Worm (Caenorhabditis elegans) whole organism, L2 larva: ENCODE data around the gene sra-11.

Experiments
- C34F6.9 ChIP-seq: fragments of 150-350 bp; optimal IDR thresholded peaks from 2 replicates; lab custom pipeline; 2014; ENCODE audit warnings: missing biosample characterization, missing genetic modification characterization
- F13H6.1 ChIP-seq: sonication (generic microtip); optimal IDR thresholded peaks from 2 replicates; lab custom pipeline; 2016; ENCODE audit warnings: missing genetic modification characterization, missing compliant biosample characterization
- R02D3.7 ChIP-seq: fragments of 150-350 bp; optimal IDR thresholded peaks from 2 replicates; lab custom pipeline; 2014; ENCODE audit warnings: missing biosample characterization, missing genetic modification characterization
- Y55F3AM.14 ChIP-seq: fragments of 200-800 bp; sonication (Bioruptor generic); optimal IDR thresholded peaks from 2 replicates; lab custom pipeline; 2018; ENCODE audit warnings: mild to moderate bottlenecking, missing genetic modification characterization, missing compliant biosample characterization
- ZK546.5 ChIP-seq: sonication (generic microtip); optimal IDR thresholded peaks from 2 replicates; lab custom pipeline; 2017; ENCODE audit warnings: missing biosample characterization, missing genetic modification characterization
- alr-1 ChIP-seq: fragments of 150-350 bp; optimal IDR thresholded peaks from 2 replicates; lab custom pipeline; 2014; ENCODE audit warnings: missing biosample characterization, missing genetic modification characterization
- aly-2 ChIP-seq: fragments of 150-350 bp; optimal IDR thresholded peaks from 2 replicates; lab custom pipeline; 2014; ENCODE audit warnings: missing biosample characterization, missing genetic modification characterization
- ama-1 ChIP-seq: fragments of 150-350 bp; optimal IDR thresholded peaks from 2 replicates; lab custom pipeline; 2018; ENCODE audit warnings: inconsistent platforms
- blmp-1 ChIP-seq: sonication (generic microtip); optimal IDR thresholded peaks from 2 replicates; lab custom pipeline; 2017; ENCODE audit warnings: missing genetic modification characterization, mild to moderate bottlenecking, missing compliant biosample characterization, antibody characterized with exemption, moderate library complexity; ENCODE audit not compliant: insufficient read depth
- ceh-16 ChIP-seq: fragments of 150-350 bp; optimal IDR thresholded peaks from 2 replicates; lab custom pipeline; 2014; ENCODE audit warnings: missing biosample characterization, missing genetic modification characterization
- ceh-82 ChIP-seq: fragments of 150-350 bp; optimal IDR thresholded peaks from 2 replicates; lab custom pipeline; 2014; ENCODE audit warnings: missing biosample characterization, missing genetic modification characterization
- crh-2 ChIP-seq: sonication (generic microtip); optimal IDR thresholded peaks from 2 replicates; lab custom pipeline; 2017; ENCODE audit warnings: missing biosample characterization, missing genetic modification characterization
- dmd-4 ChIP-seq: sonication (generic microtip); optimal IDR thresholded peaks from 2 replicates; lab custom pipeline; 2017; ENCODE audit warnings: missing biosample characterization, missing genetic modification characterization
- egl-27 ChIP-seq: sonication (generic microtip); optimal IDR thresholded peaks from 3 replicates; lab custom pipeline; 2017; ENCODE audit warnings: missing biosample characterization, missing genetic modification reagents, missing genetic modification characterization
- elt-1 ChIP-seq: fragments of 150-350 bp; optimal IDR thresholded peaks from 2 replicates; lab custom pipeline; 2014; ENCODE audit warnings: missing biosample characterization, missing genetic modification characterization
- elt-3 ChIP-seq: sonication (generic microtip); optimal IDR thresholded peaks from 2 replicates; lab custom pipeline; 2017; ENCODE audit warnings: missing biosample characterization, missing genetic modification characterization
- fos-1 ChIP-seq: fragments of 150-350 bp; optimal IDR thresholded peaks from 2 replicates; lab custom pipeline; 2014; ENCODE audit warnings: missing biosample characterization, missing genetic modification characterization
- gmeb-1 ChIP-seq: fragments of 150-350 bp; optimal IDR thresholded peaks from 2 replicates; lab custom pipeline; 2014; ENCODE audit warnings: missing biosample characterization, missing genetic modification characterization
- lin-11 ChIP-seq: fragments of 150-350 bp; sonication (generic microtip); optimal IDR thresholded peaks from 2 replicates; lab custom pipeline; 2014; ENCODE audit warnings: missing biosample characterization, missing genetic modification characterization, inconsistent platforms, mixed read lengths
- lin-13 ChIP-seq: fragments of 150-350 bp; optimal IDR thresholded peaks from 2 replicates; lab custom pipeline; 2014; ENCODE audit warnings: missing biosample characterization, missing genetic modification reagents, missing genetic modification characterization
- lin-39 ChIP-seq: fragments of 150-350 bp; optimal IDR thresholded peaks from 2 replicates; lab custom pipeline; 2014; ENCODE audit warnings: missing biosample characterization, missing genetic modification reagents, missing genetic modification characterization
- lsy-2 ChIP-seq, 2 experiments: fragments of 150-350 bp in 1 of 2; sonication (generic microtip) in 1 of 2; optimal IDR thresholded peaks; 2 replicates each; lab custom pipeline; 2014 to 2017; ENCODE audit warnings: missing biosample characterization in 2 of 2, missing genetic modification characterization in 2 of 2
- mab-5 ChIP-seq: fragments of 150-350 bp; optimal IDR thresholded peaks from 2 replicates; lab custom pipeline; 2014; ENCODE audit warnings: missing biosample characterization, missing genetic modification characterization
- mbf-1 ChIP-seq: sonication (generic microtip); optimal IDR thresholded peaks from 2 replicates; lab custom pipeline; 2017; ENCODE audit warnings: missing biosample characterization, missing genetic modification characterization
- mdl-1 ChIP-seq, 2 experiments: fragments of 150-350 bp in 1 of 2; sonication (generic microtip) in 1 of 2; optimal IDR thresholded peaks; 2 replicates each; lab custom pipeline; 2017; ENCODE audit warnings: missing biosample characterization in 2 of 2, missing genetic modification characterization in 2 of 2
- nhr-10 ChIP-seq: sonication (generic microtip); optimal IDR thresholded peaks from 2 replicates; lab custom pipeline; 2017; ENCODE audit warnings: missing biosample characterization, missing genetic modification characterization
- nhr-11 ChIP-seq: fragments of 150-350 bp; optimal IDR thresholded peaks from 2 replicates; lab custom pipeline; 2014; ENCODE audit warnings: missing biosample characterization, missing genetic modification characterization
- nhr-12 ChIP-seq: fragments of 150-350 bp; optimal IDR thresholded peaks from 2 replicates; lab custom pipeline; 2014; ENCODE audit warnings: missing biosample characterization, missing genetic modification characterization
- nhr-129 ChIP-seq: fragments of 150-350 bp; optimal IDR thresholded peaks from 2 replicates; lab custom pipeline; 2014; ENCODE audit warnings: missing biosample characterization, missing genetic modification characterization
- nhr-21 ChIP-seq: fragments of 150-350 bp; optimal IDR thresholded peaks from 2 replicates; lab custom pipeline; 2014; ENCODE audit warnings: missing biosample characterization, missing genetic modification characterization
- nhr-23 ChIP-seq: fragments of 150-350 bp; optimal IDR thresholded peaks from 2 replicates; lab custom pipeline; 2014; ENCODE audit warnings: missing biosample characterization, missing genetic modification reagents, missing genetic modification characterization
- nhr-237 ChIP-seq: fragments of 150-350 bp; optimal IDR thresholded peaks from 2 replicates; lab custom pipeline; 2014; ENCODE audit warnings: missing biosample characterization, missing genetic modification characterization
- nhr-25 ChIP-seq: fragments of 150-350 bp; sonication (generic microtip); optimal IDR thresholded peaks from 3 replicates; lab custom pipeline; 2014; ENCODE audit warnings: missing biosample characterization, missing genetic modification characterization
- nhr-6 ChIP-seq: fragments of 150-350 bp; optimal IDR thresholded peaks from 2 replicates; lab custom pipeline; 2014; ENCODE audit warnings: missing biosample characterization, missing genetic modification characterization
- nhr-77 ChIP-seq: fragments of 150-350 bp; optimal IDR thresholded peaks from 2 replicates; lab custom pipeline; 2014; ENCODE audit warnings: missing biosample characterization, missing genetic modification characterization
- peb-1 ChIP-seq: fragments of 150-350 bp; optimal IDR thresholded peaks from 2 replicates; lab custom pipeline; 2014; ENCODE audit warnings: missing biosample characterization, missing genetic modification characterization
- sem-4 ChIP-seq: fragments of 150-350 bp; optimal IDR thresholded peaks from 2 replicates; lab custom pipeline; 2014; ENCODE audit warnings: missing biosample characterization, missing genetic modification reagents, missing genetic modification characterization
- skn-1 ChIP-seq: sonication (generic microtip); optimal IDR thresholded peaks from 2 replicates; lab custom pipeline; 2017; ENCODE audit warnings: missing biosample characterization, missing genetic modification characterization
- sma-3 ChIP-seq: sonication (generic microtip); optimal IDR thresholded peaks from 2 replicates; lab custom pipeline; 2016; ENCODE audit warnings: missing genetic modification reagents, missing genetic modification characterization, missing compliant biosample characterization
- sma-9 ChIP-seq, 2 experiments: fragments of 150-350 bp in 1 of 2; sonication (generic microtip) in 1 of 2; optimal IDR thresholded peaks; 2 replicates each; lab custom pipeline; 2014 to 2016; ENCODE audit warnings: missing genetic modification characterization in 2 of 2, mild to moderate bottlenecking in 1 of 2, missing biosample characterization in 1 of 2, missing compliant biosample characterization in 1 of 2, missing genetic modification reagents in 1 of 2, moderate library complexity in 1 of 2
- snpc-4 ChIP-seq: fragments of 150-350 bp; optimal IDR thresholded peaks from 2 replicates; lab custom pipeline; 2014; ENCODE audit warnings: missing biosample characterization, missing genetic modification characterization
- unc-39 ChIP-seq: fragments of 150-350 bp; optimal IDR thresholded peaks from 2 replicates; lab custom pipeline; 2014; ENCODE audit warnings: missing biosample characterization, missing genetic modification characterization
- unc-55 ChIP-seq: fragments of 150-350 bp; sonication (generic microtip); optimal IDR thresholded peaks from 3 replicates; lab custom pipeline; 2014; ENCODE audit warnings: missing biosample characterization, missing genetic modification reagents, missing genetic modification characterization
- unc-62 ChIP-seq: fragments of 150-350 bp; optimal IDR thresholded peaks from 2 replicates; lab custom pipeline; 2014; ENCODE audit warnings: missing biosample characterization, missing genetic modification reagents, missing genetic modification characterization
- zag-1 ChIP-seq: fragments of 150-350 bp; optimal IDR thresholded peaks from 2 replicates; lab custom pipeline; 2014; ENCODE audit warnings: missing biosample characterization, missing genetic modification characterization
- ztf-1 ChIP-seq: fragments of 200-800 bp; sonication (Bioruptor generic); conservative IDR thresholded peaks from 2 replicates; pipeline ENCODE4 v1.3.6; 2022; ENCODE audit warnings: missing genetic modification characterization, missing compliant biosample characterization
- ztf-11 ChIP-seq: sonication (generic microtip); optimal IDR thresholded peaks from 2 replicates; lab custom pipeline; 2017; ENCODE audit warnings: missing biosample characterization, missing genetic modification characterization
- ztf-4 ChIP-seq: fragments of 150-350 bp; optimal IDR thresholded peaks from 2 replicates; lab custom pipeline; 2014; ENCODE audit warnings: missing biosample characterization, missing genetic modification characterization

sra-11 gene

ce11 chrII:10947317-10947716 lies 37.2 kb upstream of the sra-11 start, which contains the start of the genes tceb-3 and gskl-1:
TSS of gene tceb-3 (minus strand) at chrII:10947417.
TSS of gene gskl-1 (plus strand) at chrII:10947559.
- TF ChIP-seq lsy-2 (tag; optimal IDR thresholded peaks at IDR 0.05; lab: Kevin White, UChicago) (no peak), nhr-77 (tag; lab: Kevin White, UChicago) (no peak), C34F6.9 (tag; lab: Kevin White, UChicago) (no peak)

DNA sequence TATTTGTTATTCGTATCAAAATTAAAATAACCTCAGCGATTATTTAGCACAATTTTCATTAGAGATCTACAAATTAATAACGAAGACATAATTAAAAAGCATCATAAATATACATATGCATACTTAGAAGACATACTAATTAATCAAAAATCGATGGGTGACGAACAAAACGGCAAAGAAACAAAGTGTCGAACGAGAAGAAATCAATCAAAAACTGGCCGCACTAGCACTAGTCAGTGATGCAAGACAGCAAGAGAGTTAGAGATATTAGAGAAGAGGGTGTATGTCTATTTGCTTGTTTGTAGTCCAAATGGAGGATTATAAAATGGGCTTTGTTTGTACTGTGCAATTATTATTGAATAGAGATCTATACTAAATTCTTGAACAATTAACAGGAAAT lies 36.7 kb upstream of the sra-11 start:
- no peak for TF ChIP-seq elt-1
- TF ChIP-seq egl-27: no peak
- TF ChIP-seq crh-2 (tag; lab: Kevin White, UChicago): no peak
- TF ChIP-seq gmeb-1 (tag; lab: Kevin White, UChicago): no peak
- TF ChIP-seq lin-39 (tag; lab: Kevin White, UChicago): peak; percentile 84
- no peak for TF ChIP-seq nhr-77 (tag; lab: Kevin White, UChicago)
- TF ChIP-seq sma-9 (GFP tag; optimal IDR thresholded peaks at IDR 0.05; lab: Kevin White, UChicago): peak; percentile 11
- TF ChIP-seq sma-9 (tag; optimal IDR thresholded peaks at IDR 0.05; lab: Kevin White, UChicago): no peak
- TF ChIP-seq unc-39 (tag; lab: Kevin White, UChicago): no peak
- no peak for TF ChIP-seq lin-11 (tag; lab: Kevin White, UChicago)
- no peak for TF ChIP-seq aly-2 (tag; lab: Kevin White, UChicago)
- no peak for TF ChIP-seq nhr-237 (tag; lab: Kevin White, UChicago)
- peak; percentile 68 for TF ChIP-seq mab-5 (tag; lab: Kevin White, UChicago)
- TF ChIP-seq nhr-11: no peak
- no peak for TF ChIP-seq snpc-4 (tag; lab: Kevin White, UChicago)
- no peak for TF ChIP-seq nhr-6 (tag; lab: Kevin White, UChicago)
- TF ChIP-seq blmp-1 (tag; lab: Kevin White, UChicago): no peak
- peak; percentile 58 for TF ChIP-seq C34F6.9 (tag; lab: Kevin White, UChicago)
- TF ChIP-seq unc-55 (GFP tag; lab: Kevin White, UChicago): peak; percentile 57
- no peak for TF ChIP-seq dmd-4
- TF ChIP-seq Y55F3AM.14 (GFP tag; lab: Kevin White, UChicago): no peak
- no peak for TF ChIP-seq ZK546.5 (tag; lab: Kevin White, UChicago)
- TF ChIP-seq R02D3.7 (tag; lab: Kevin White, UChicago): no peak
- peak; percentile 64 for TF ChIP-seq nhr-129 (tag; lab: Kevin White, UChicago)
- peak in 1 of 2 experiments; percentile 23 for TF ChIP-seq mdl-1 (tag; optimal IDR thresholded peaks at IDR 0.05; lab: Kevin White, UChicago)
- no peak for TF ChIP-seq peb-1 (tag; lab: Kevin White, UChicago)
- no peak for TF ChIP-seq nhr-12
- no peak for TF ChIP-seq nhr-23 (tag; lab: Kevin White, UChicago)
- no peak for TF ChIP-seq nhr-21 (tag; lab: Kevin White, UChicago)
- peak; percentile 2 for TF ChIP-seq nhr-25 (tag; lab: Kevin White, UChicago)
- no peak for TF ChIP-seq alr-1 (tag; lab: Kevin White, UChicago)
- TF ChIP-seq lin-13 (GFP tag; lab: Kevin White, UChicago): no peak
- TF ChIP-seq nhr-10: no peak
- TF ChIP-seq ama-1: no peak
- peak; percentile 6 for TF ChIP-seq F13H6.1
- TF ChIP-seq ztf-11: no peak
- TF ChIP-seq sma-3 (GFP tag; lab: Kevin White, UChicago): no peak
- no peak for TF ChIP-seq elt-3 (tag; lab: Kevin White, UChicago)
- TF ChIP-seq ztf-1 (GFP tag; lab: Robert Waterston, UW): no peak
- peak; percentile 44 for TF ChIP-seq sem-4 (tag; lab: Kevin White, UChicago)
- TF ChIP-seq mbf-1 (tag; lab: Kevin White, UChicago): no peak
- TF ChIP-seq ceh-82 (tag; lab: Kevin White, UChicago): no peak
- peak; percentile 28 for TF ChIP-seq fos-1
- peak; percentile 16 for TF ChIP-seq ztf-4 (tag; lab: Kevin White, UChicago)
- no peak for TF ChIP-seq skn-1 (tag; lab: Kevin White, UChicago)
- no peak for TF ChIP-seq zag-1 (tag; lab: Kevin White, UChicago)
- TF ChIP-seq ceh-16: peak; percentile 20
- peak in 1 of 2 experiments; percentile 50 for TF ChIP-seq lsy-2 (tag; optimal IDR thresholded peaks at IDR 0.05; lab: Kevin White, UChicago)
- TF ChIP-seq unc-62: no peak
